Fruit fly (Drosophila melanogaster) whole organism, embryonic: ENCODE results near the gene Ufsp2.

Experiments used
- Abd-B ChIP-seq: fragments of 200-800 bp; sonication (Bioruptor generic); optimal IDR thresholded peaks from 2 replicates; lab custom pipeline; 2018; ENCODE audit warnings: missing biosample characterization, mild to moderate bottlenecking, missing genetic modification characterization, moderate library complexity
- Antp ChIP-seq: fragments of 200-800 bp; sonication (Bioruptor generic); optimal IDR thresholded peaks from 3 replicates; lab custom pipeline; 2016; ENCODE audit warnings: missing biosample characterization, missing genetic modification characterization
- B-H2 ChIP-seq: fragments of 200-800 bp; sonication (Bioruptor generic); optimal IDR thresholded peaks from 2 replicates; lab custom pipeline; 2018; ENCODE audit warnings: missing biosample characterization, mild to moderate bottlenecking, missing genetic modification characterization
- Bgb ChIP-seq: fragments of 200-800 bp; sonication (Bioruptor generic); IDR thresholded peaks from 2 replicates; pipeline ENCODE4 v1.3.6; 2022; ENCODE audit warnings: missing biosample characterization, missing genetic modification characterization; ENCODE audit not compliant: partially characterized antibody
- CG10366 ChIP-seq: fragments of 200-800 bp; sonication (Bioruptor generic); IDR thresholded peaks from 2 replicates; pipeline ENCODE4 v1.3.6; 2022; ENCODE audit warnings: missing biosample characterization, missing genetic modification characterization
- CG10565 ChIP-seq: fragments of 200-800 bp; sonication (Bioruptor generic); optimal IDR thresholded peaks from 3 replicates; lab custom pipeline; 2016; ENCODE audit warnings: missing biosample characterization, mild to moderate bottlenecking, missing genetic modification characterization
- CG11085 ChIP-seq: fragments of 200-800 bp; sonication (Bioruptor generic); IDR thresholded peaks from 2 replicates; pipeline ENCODE4 v1.3.6; 2022; ENCODE audit warnings: missing biosample characterization, missing genetic modification characterization
- CG11695 ChIP-seq: fragments of 200-800 bp; sonication (Bioruptor generic); IDR thresholded peaks from 3 replicates; pipeline ENCODE4 v1.3.6; 2022; ENCODE audit warnings: missing biosample characterization, missing genetic modification characterization
- CG14014 ChIP-seq: fragments of 200-800 bp; sonication (Bioruptor generic); IDR thresholded peaks from 2 replicates; pipeline ENCODE4 v1.3.6; 2022; ENCODE audit warnings: missing biosample characterization, missing genetic modification characterization
- CG14860 ChIP-seq: fragments of 200-800 bp; sonication (Bioruptor generic); IDR thresholded peaks from 3 replicates; pipeline ENCODE4 v1.3.6; 2022; ENCODE audit warnings: missing biosample characterization, missing genetic modification characterization; ENCODE audit not compliant: partially characterized antibody
- CG1603 ChIP-seq: fragments of 200-800 bp; sonication (Bioruptor generic); optimal IDR thresholded peaks from 2 replicates; lab custom pipeline; 2019; ENCODE audit warnings: missing biosample characterization, mild to moderate bottlenecking, missing genetic modification characterization, moderate library complexity
- CG1647 ChIP-seq: fragments of 200-800 bp; sonication (Bioruptor generic); optimal IDR thresholded peaks from 3 replicates; lab custom pipeline; 2016; ENCODE audit warnings: missing biosample characterization, missing genetic modification characterization
- CG18011 ChIP-seq: fragments of 200-800 bp; sonication (Bioruptor generic); optimal IDR thresholded peaks from 2 replicates; lab custom pipeline; 2017; ENCODE audit warnings: missing biosample characterization, missing genetic modification characterization, mild to moderate bottlenecking, moderate library complexity, missing genotype
- CG18619 ChIP-seq: fragments of 200-800 bp; sonication (Bioruptor generic); optimal IDR thresholded peaks from 3 replicates; lab custom pipeline; 2017; ENCODE audit warnings: missing biosample characterization, mild to moderate bottlenecking, missing genetic modification characterization
- CG2202 ChIP-seq: fragments of 200-800 bp; sonication (Bioruptor generic); optimal IDR thresholded peaks from 2 replicates; lab custom pipeline; 2018; ENCODE audit warnings: missing biosample characterization, mild to moderate bottlenecking, missing genetic modification characterization
- CG30403 ChIP-seq: fragments of 200-800 bp; sonication (Bioruptor generic); optimal IDR thresholded peaks from 3 replicates; lab custom pipeline; 2016; ENCODE audit warnings: missing biosample characterization, missing genetic modification characterization
- CG4282 ChIP-seq: fragments of 200-800 bp; sonication (Bioruptor generic); optimal IDR thresholded peaks from 2 replicates; lab custom pipeline; 2016; ENCODE audit warnings: missing biosample characterization, missing genetic modification characterization
- CG4404 ChIP-seq: fragments of 200-800 bp; sonication (Bioruptor generic); IDR thresholded peaks from 2 replicates; pipeline ENCODE4 v1.3.6; 2022; ENCODE audit warnings: missing biosample characterization, missing genetic modification characterization
- CG8478 ChIP-seq: fragments of >200 bp; optimal IDR thresholded peaks from 2 replicates; lab custom pipeline; 2018
- CG9817 ChIP-seq: fragments of 200-800 bp; sonication (Bioruptor generic); optimal IDR thresholded peaks from 2 replicates; lab custom pipeline; 2018; ENCODE audit warnings: missing biosample characterization, mild to moderate bottlenecking, missing genetic modification characterization, moderate library complexity
- CG9932 ChIP-seq: fragments of 200-800 bp; sonication (Bioruptor generic); IDR thresholded peaks from 2 replicates; pipeline ENCODE4 v1.3.6; 2022; ENCODE audit warnings: missing biosample characterization, missing genetic modification characterization
- Dad ChIP-seq: fragments of 200-800 bp; sonication (Bioruptor generic); optimal IDR thresholded peaks from 3 replicates; lab custom pipeline; 2016; ENCODE audit warnings: missing biosample characterization, missing genetic modification characterization
- Dip2 ChIP-seq: fragments of 200-800 bp; sonication (Bioruptor generic); IDR thresholded peaks from 2 replicates; pipeline ENCODE4 v1.3.6; 2022; ENCODE audit warnings: missing biosample characterization, missing genetic modification characterization
- Dref ChIP-seq: fragments of 200-800 bp; sonication (Bioruptor generic); IDR thresholded peaks from 2 replicates; pipeline ENCODE4 v1.3.6; 2022; ENCODE audit warnings: missing biosample characterization, missing genetic modification characterization
- ERR ChIP-seq: fragments of 200-800 bp; sonication (Bioruptor generic); optimal IDR thresholded peaks from 2 replicates; lab custom pipeline; 2016; ENCODE audit warnings: missing biosample characterization, missing genetic modification characterization
- HLH4C ChIP-seq: fragments of 200-800 bp; sonication (Bioruptor generic); IDR thresholded peaks from 3 replicates; pipeline ENCODE4 v1.3.6; 2022; ENCODE audit warnings: missing biosample characterization, missing genetic modification characterization; ENCODE audit not compliant: partially characterized antibody
- NC2α ChIP-seq: fragments of 200-800 bp; sonication (Bioruptor generic); optimal IDR thresholded peaks from 2 replicates; lab custom pipeline; 2016; ENCODE audit warnings: missing biosample characterization, missing genetic modification characterization
- NfI ChIP-seq: fragments of 200-800 bp; sonication (Bioruptor generic); optimal IDR thresholded peaks from 3 replicates; lab custom pipeline; 2018; ENCODE audit warnings: missing biosample characterization, mild to moderate bottlenecking, missing genetic modification characterization, moderate library complexity
- Sox102F ChIP-seq: fragments of 200-800 bp; sonication (Bioruptor generic); optimal IDR thresholded peaks from 2 replicates; lab custom pipeline; 2018; ENCODE audit warnings: missing biosample characterization, mild to moderate bottlenecking, missing genetic modification characterization, moderate library complexity
- Sry-β ChIP-seq: fragments of 200-800 bp; sonication (Bioruptor generic); optimal IDR thresholded peaks from 2 replicates; lab custom pipeline; 2018; ENCODE audit warnings: missing biosample characterization, mild to moderate bottlenecking, missing genetic modification characterization, moderate library complexity
- Taf1 ChIP-seq: fragments of 200-800 bp; sonication (Bioruptor generic); IDR thresholded peaks from 2 replicates; pipeline ENCODE4 v1.3.6; 2022; ENCODE audit warnings: missing biosample characterization, missing genetic modification characterization
- abd-A ChIP-seq: fragments of 200-800 bp; sonication (Bioruptor generic); optimal IDR thresholded peaks from 3 replicates; lab custom pipeline; 2019; ENCODE audit warnings: missing biosample characterization, mild to moderate bottlenecking, missing genetic modification characterization, moderate library complexity
- amos ChIP-seq: fragments of 200-800 bp; sonication (Bioruptor generic); IDR thresholded peaks from 2 replicates; pipeline ENCODE4 v1.3.6; 2022; ENCODE audit warnings: missing biosample characterization, missing genetic modification characterization; ENCODE audit not compliant: partially characterized antibody
- cad ChIP-seq: fragments of >200 bp; optimal IDR thresholded peaks from 2 replicates; lab custom pipeline; 2017; ENCODE audit warnings: missing biosample characterization, missing genetic modification characterization
- danr ChIP-seq: fragments of 200-800 bp; sonication (Bioruptor generic); IDR thresholded peaks from 2 replicates; pipeline ENCODE4 v1.3.6; 2022; ENCODE audit warnings: missing biosample characterization, missing genetic modification characterization
- disco-r ChIP-seq: fragments of 200-800 bp; sonication (Bioruptor generic); optimal IDR thresholded peaks from 2 replicates; lab custom pipeline; 2016; ENCODE audit warnings: missing biosample characterization, missing genetic modification characterization
- emc ChIP-seq: fragments of 200-800 bp; sonication (Bioruptor generic); optimal IDR thresholded peaks from 2 replicates; lab custom pipeline; 2016; ENCODE audit warnings: missing biosample characterization, missing genetic modification characterization
- gcm ChIP-seq: fragments of 200-800 bp; sonication (Bioruptor generic); optimal IDR thresholded peaks from 2 replicates; lab custom pipeline; 2019; ENCODE audit warnings: missing biosample characterization, mild to moderate bottlenecking, missing genetic modification characterization, moderate library complexity
- hb ChIP-seq: fragments of 200-800 bp; sonication (Bioruptor generic); IDR thresholded peaks from 3 replicates; pipeline ENCODE4 v1.3.6; 2022; ENCODE audit warnings: missing biosample characterization, missing genetic modification characterization; ENCODE audit not compliant: partially characterized antibody
- jumu ChIP-seq: fragments of 200-800 bp; sonication (Bioruptor generic); optimal IDR thresholded peaks from 3 replicates; lab custom pipeline; 2016; ENCODE audit warnings: missing biosample characterization, missing genetic modification characterization
- mld ChIP-seq: fragments of 200-800 bp; sonication (Bioruptor generic); IDR thresholded peaks from 3 replicates; pipeline ENCODE4 v1.3.6; 2022; ENCODE audit warnings: missing biosample characterization, missing genetic modification characterization; ENCODE audit not compliant: partially characterized antibody
- nau ChIP-seq: fragments of 200-800 bp; sonication (Bioruptor generic); optimal IDR thresholded peaks from 3 replicates; lab custom pipeline; 2017; ENCODE audit warnings: missing biosample characterization, mild to moderate bottlenecking, missing genetic modification characterization, missing genetic modification reagents
- nerfin-2 ChIP-seq: fragments of 200-800 bp; sonication (Bioruptor generic); IDR thresholded peaks from 2 replicates; pipeline ENCODE4 v1.3.6; 2022; ENCODE audit warnings: missing biosample characterization, missing genetic modification characterization; ENCODE audit not compliant: partially characterized antibody
- rib ChIP-seq: fragments of 200-800 bp; sonication (Bioruptor generic); IDR thresholded peaks from 2 replicates; pipeline ENCODE4 v1.3.6; 2022; ENCODE audit warnings: missing biosample characterization, missing genetic modification characterization
- sens-2 ChIP-seq: fragments of 200-800 bp; sonication (Bioruptor generic); IDR thresholded peaks from 2 replicates; pipeline ENCODE4 v1.3.6; 2022; ENCODE audit warnings: missing biosample characterization, missing genetic modification characterization
- shn ChIP-seq: fragments of 200-800 bp; sonication (Bioruptor generic); optimal IDR thresholded peaks from 3 replicates; lab custom pipeline; 2016; ENCODE audit warnings: missing biosample characterization, missing genetic modification characterization
- slbo ChIP-seq: fragments of 200-800 bp; sonication (Bioruptor generic); IDR thresholded peaks from 2 replicates; pipeline ENCODE4 v1.3.6; 2022; ENCODE audit warnings: missing biosample characterization, missing genetic modification characterization
- tio ChIP-seq: fragments of 200-800 bp; sonication (Bioruptor generic); optimal IDR thresholded peaks from 2 replicates; lab custom pipeline; 2017; ENCODE audit warnings: missing biosample characterization, missing genetic modification characterization, inconsistent platforms
- twi ChIP-seq: fragments of 200-800 bp; optimal IDR thresholded peaks from 2 replicates; lab custom pipeline; 2019; ENCODE audit warnings: missing biosample characterization, mild to moderate bottlenecking, missing genetic modification characterization, moderate library complexity
- unc-4 ChIP-seq: fragments of 200-800 bp; sonication (Bioruptor generic); IDR thresholded peaks from 2 replicates; pipeline ENCODE4 v1.3.6; 2022; ENCODE audit warnings: missing biosample characterization, missing genetic modification characterization; ENCODE audit not compliant: partially characterized antibody
- vfl ChIP-seq: fragments of 200-800 bp; sonication (Bioruptor generic); optimal IDR thresholded peaks from 2 replicates; lab custom pipeline; 2016; ENCODE audit warnings: missing biosample characterization, missing genetic modification characterization
- zen ChIP-seq: fragments of 200-800 bp; sonication (Bioruptor generic); optimal IDR thresholded peaks from 3 replicates; lab custom pipeline; 2018; ENCODE audit warnings: missing biosample characterization, mild to moderate bottlenecking, missing genetic modification characterization, moderate library complexity

The Ufsp2 gene

DNA sequence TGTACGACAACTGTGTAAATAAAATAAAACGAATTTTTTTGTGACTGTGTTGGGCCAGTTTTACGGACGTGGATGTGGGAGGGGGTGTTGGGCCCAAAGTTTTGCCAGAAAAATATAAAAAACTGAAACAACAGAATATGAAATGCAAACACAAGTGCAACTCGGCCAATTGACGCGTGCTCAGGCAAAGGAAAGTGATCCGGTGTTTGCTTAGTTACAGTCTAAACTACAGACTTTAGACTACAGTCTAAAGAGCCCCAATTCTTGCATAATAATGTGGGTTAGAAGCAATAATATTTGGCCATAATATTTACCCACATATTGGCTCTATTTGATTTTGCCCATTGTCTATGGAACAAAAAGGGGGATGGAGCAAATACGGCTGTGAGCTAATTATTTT is 27.5 kb upstream of the Ufsp2 start (continued):
- no peak for TF ChIP-seq Antp
- TF ChIP-seq CG10565 (GFP tag; lab: Kevin White, UChicago): no peak
- TF ChIP-seq Abd-B (GFP tag; lab: Kevin White, UChicago): no peak
- no peak for TF ChIP-seq sens-2 (GFP tag; lab: Robert Waterston, UW)
- no peak for TF ChIP-seq Dad (GFP tag; lab: Kevin White, UChicago)
- no peak for TF ChIP-seq CG1603 (tag; lab: Kevin White, UChicago)
- no peak for TF ChIP-seq CG4404 (GFP tag; lab: Robert Waterston, UW)
- TF ChIP-seq zen (tag; lab: Kevin White, UChicago): no peak
- no peak for TF ChIP-seq CG2202 (tag; lab: Kevin White, UChicago)
- no peak for TF ChIP-seq Sox102F (GFP tag; lab: Kevin White, UChicago)
- TF ChIP-seq emc (GFP tag; lab: Kevin White, UChicago): no peak
- TF ChIP-seq CG11085 (GFP tag; lab: Robert Waterston, UW): no peak
- TF ChIP-seq jumu (GFP tag; lab: Kevin White, UChicago): no peak
- TF ChIP-seq mld (GFP tag; lab: Robert Waterston, UW): no peak
- no peak for TF ChIP-seq CG1647
- TF ChIP-seq Dip2 (GFP tag; lab: Robert Waterston, UW): no peak
- TF ChIP-seq Taf1 (GFP tag; lab: Robert Waterston, UW): no peak
- TF ChIP-seq CG18619: peak; percentile 11
- TF ChIP-seq shn (GFP tag; lab: Kevin White, UChicago): no peak
- TF ChIP-seq CG10366 (GFP tag; lab: Robert Waterston, UW): no peak
- TF ChIP-seq CG30403 (GFP tag; lab: Kevin White, UChicago): no peak
- TF ChIP-seq NfI (GFP tag; lab: Kevin White, UChicago): no peak
- no peak for TF ChIP-seq amos (GFP tag; lab: Robert Waterston, UW)
- no peak for TF ChIP-seq twi (tag; lab: Kevin White, UChicago)
- no peak for TF ChIP-seq hb (GFP tag; lab: Robert Waterston, UW)
- TF ChIP-seq unc-4 (GFP tag; lab: Robert Waterston, UW): no peak
- TF ChIP-seq NC2α: no peak
- TF ChIP-seq rib: no peak
- peak; percentile 54 for TF ChIP-seq nau (GFP tag; lab: Kevin White, UChicago)
- no peak for TF ChIP-seq Bgb (GFP tag; lab: Robert Waterston, UW)
- TF ChIP-seq CG4282 (GFP tag; lab: Kevin White, UChicago): no peak
- TF ChIP-seq nerfin-2 (GFP tag; lab: Robert Waterston, UW): no peak
- no peak for TF ChIP-seq abd-A (tag; lab: Kevin White, UChicago)
- TF ChIP-seq CG11695 (GFP tag; lab: Robert Waterston, UW): peak; percentile 30; the same call in 2 of the 3 replicates
- TF ChIP-seq tio (GFP tag; lab: Kevin White, UChicago): no peak
- TF ChIP-seq Sry-β (GFP tag; lab: Kevin White, UChicago): no peak
- no peak for TF ChIP-seq CG9932 (GFP tag; lab: Robert Waterston, UW)
- TF ChIP-seq cad (GFP tag; lab: Kevin White, UChicago): no peak
- no peak for TF ChIP-seq CG18011
- no peak for TF ChIP-seq ERR (GFP tag; lab: Kevin White, UChicago)
- TF ChIP-seq CG8478 (lab: Kevin White, UChicago): no peak
- no peak for TF ChIP-seq HLH4C (GFP tag; lab: Robert Waterston, UW)
- peak; percentile 29 for TF ChIP-seq B-H2 (GFP tag; lab: Kevin White, UChicago)
- TF ChIP-seq CG14860 (GFP tag; lab: Robert Waterston, UW): no peak
- no peak for TF ChIP-seq slbo (GFP tag; lab: Robert Waterston, UW)
- TF ChIP-seq gcm (GFP tag; lab: Kevin White, UChicago): no peak
- no peak for TF ChIP-seq vfl (GFP tag; lab: Kevin White, UChicago)
- TF ChIP-seq Dref: no peak
- peak; percentile 20; the same call in 1 of the 2 replicates for TF ChIP-seq danr (GFP tag; lab: Robert Waterston, UW)
- no peak for TF ChIP-seq disco-r (GFP tag; lab: Kevin White, UChicago)
- TF ChIP-seq CG9817: no peak
- peak; percentile 13; the same call in 1 of the 2 replicates for TF ChIP-seq CG14014 (GFP tag; lab: Robert Waterston, UW)
